Fruit fly (Drosophila melanogaster) whole organism, embryonic: Measurements from ENCODE around the gene Vm26Ab.

Experiments used
- Bdp1 ChIP-seq: fragments of 200-800 bp; sonication (Bioruptor generic); optimal IDR thresholded peaks from 3 replicates; lab custom pipeline; 2016; ENCODE audit warnings: missing biosample characterization, missing genetic modification characterization
- CG10321 ChIP-seq: fragments of 200-800 bp; sonication (Bioruptor generic); IDR thresholded peaks from 2 replicates; pipeline ENCODE4 v1.3.6; 2022; ENCODE audit warnings: missing biosample characterization, missing genetic modification characterization
- CG10366 ChIP-seq: fragments of 200-800 bp; sonication (Bioruptor generic); IDR thresholded peaks from 2 replicates; pipeline ENCODE4 v1.3.6; 2022; ENCODE audit warnings: missing biosample characterization, missing genetic modification characterization
- CG11085 ChIP-seq: fragments of 200-800 bp; sonication (Bioruptor generic); IDR thresholded peaks from 2 replicates; pipeline ENCODE4 v1.3.6; 2022; ENCODE audit warnings: missing biosample characterization, missing genetic modification characterization
- CG13624 ChIP-seq: fragments of 200-800 bp; sonication (Bioruptor generic); optimal IDR thresholded peaks from 2 replicates; lab custom pipeline; 2016; ENCODE audit warnings: missing biosample characterization, missing genetic modification characterization
- CG14050 ChIP-seq: fragments of 200-800 bp; sonication (Bioruptor generic); IDR thresholded peaks from 3 replicates; pipeline ENCODE4 v1.3.6; 2022; ENCODE audit warnings: missing biosample characterization, missing genetic modification characterization
- CG14441 ChIP-seq: fragments of 200-800 bp; sonication (Bioruptor generic); IDR thresholded peaks from 2 replicates; pipeline ENCODE4 v1.3.6; 2022; ENCODE audit warnings: missing biosample characterization, missing genetic modification characterization
- CG14965 ChIP-seq: fragments of 200-800 bp; sonication (Bioruptor generic); optimal IDR thresholded peaks from 2 replicates; lab custom pipeline; 2016; ENCODE audit warnings: missing biosample characterization, missing genetic modification characterization, borderline replicate concordance
- CG17359 ChIP-seq: fragments of 200-800 bp; sonication (Bioruptor generic); optimal IDR thresholded peaks from 3 replicates; lab custom pipeline; 2018; ENCODE audit warnings: missing biosample characterization, mild to moderate bottlenecking, missing genetic modification characterization, moderate library complexity
- CG17361 ChIP-seq: fragments of 200-800 bp; sonication (Bioruptor generic); IDR thresholded peaks from 3 replicates; pipeline ENCODE4 v1.3.6; 2022; ENCODE audit warnings: missing biosample characterization, missing genetic modification characterization
- CG17802 ChIP-seq: fragments of 200-800 bp; sonication (Bioruptor generic); optimal IDR thresholded peaks from 2 replicates; lab custom pipeline; 2018; ENCODE audit warnings: missing biosample characterization, mild to moderate bottlenecking, missing genetic modification characterization, moderate library complexity
- CG17829 ChIP-seq: fragments of 200-800 bp; optimal IDR thresholded peaks from 2 replicates; lab custom pipeline; 2019; ENCODE audit warnings: missing biosample characterization, mild to moderate bottlenecking, missing genetic modification characterization, moderate library complexity
- CG1832 ChIP-seq: fragments of 200-800 bp; sonication (Bioruptor generic); optimal IDR thresholded peaks from 2 replicates; lab custom pipeline; 2017; ENCODE audit warnings: missing biosample characterization, mild to moderate bottlenecking, missing genetic modification characterization, inconsistent platforms
- CG18619 ChIP-seq: fragments of 200-800 bp; sonication (Bioruptor generic); optimal IDR thresholded peaks from 3 replicates; lab custom pipeline; 2017; ENCODE audit warnings: missing biosample characterization, mild to moderate bottlenecking, missing genetic modification characterization
- CG2678 ChIP-seq: fragments of 200-800 bp; sonication (Bioruptor generic); optimal IDR thresholded peaks from 3 replicates; lab custom pipeline; 2019; ENCODE audit warnings: missing biosample characterization, mild to moderate bottlenecking, missing genetic modification characterization, moderate library complexity
- CG2712 ChIP-seq: fragments of 200-800 bp; optimal IDR thresholded peaks from 3 replicates; lab custom pipeline; 2019; ENCODE audit warnings: missing biosample characterization, mild to moderate bottlenecking, missing genetic modification characterization, moderate library complexity
- CG2875 ChIP-seq: fragments of 200-800 bp; sonication (Bioruptor generic); optimal IDR thresholded peaks from 2 replicates; lab custom pipeline; 2017; ENCODE audit warnings: missing biosample characterization, mild to moderate bottlenecking, missing genetic modification characterization, missing genetic modification reagents
- CG42726 ChIP-seq: fragments of 200-800 bp; sonication (Bioruptor generic); IDR thresholded peaks from 2 replicates; pipeline ENCODE4 v1.3.6; 2022; ENCODE audit warnings: missing biosample characterization, missing genetic modification characterization; ENCODE audit not compliant: partially characterized antibody
- CG4360 ChIP-seq: fragments of 200-800 bp; sonication (Bioruptor generic); IDR thresholded peaks from 2 replicates; pipeline ENCODE4 v1.3.6; 2022; ENCODE audit warnings: missing biosample characterization, missing genetic modification characterization
- CG5953 ChIP-seq: fragments of 200-800 bp; sonication (Bioruptor generic); IDR thresholded peaks from 2 replicates; pipeline ENCODE4 v1.3.6; 2022; ENCODE audit warnings: missing biosample characterization, missing genetic modification characterization
- CG6854 ChIP-seq: fragments of 200-800 bp; sonication (Bioruptor generic); optimal IDR thresholded peaks from 3 replicates; lab custom pipeline; 2017; ENCODE audit warnings: missing biosample characterization, mild to moderate bottlenecking, missing genetic modification characterization
- CoRest ChIP-seq: fragments of 200-800 bp; sonication (Bioruptor generic); optimal IDR thresholded peaks from 3 replicates; lab custom pipeline; 2018; ENCODE audit warnings: missing biosample characterization, mild to moderate bottlenecking, missing genetic modification characterization, moderate library complexity
- Hand ChIP-seq: fragments of 200-800 bp; sonication (Bioruptor generic); optimal IDR thresholded peaks from 2 replicates; lab custom pipeline; 2017; ENCODE audit warnings: mild to moderate bottlenecking, missing biosample characterization, missing genetic modification reagents, missing genetic modification characterization
- Hmx ChIP-seq: fragments of 200-800 bp; sonication (Bioruptor generic); optimal IDR thresholded peaks from 2 replicates; lab custom pipeline; 2016; ENCODE audit warnings: missing biosample characterization, missing genetic modification characterization
- Hr78 ChIP-seq, 2 experiments: fragments of 200-800 bp in 1 of 2; fragments of >200 bp in 1 of 2; sonication (Bioruptor generic) in 1 of 2; optimal IDR thresholded peaks; 2 replicates each; lab custom pipeline; 2017 to 2019; ENCODE audit warnings: missing biosample characterization in 2 of 2, missing genetic modification characterization in 2 of 2, mild to moderate bottlenecking in 1 of 2, moderate library complexity in 1 of 2
- Kr ChIP-seq: fragments of 200-800 bp; sonication (Bioruptor generic); optimal IDR thresholded peaks from 2 replicates; lab custom pipeline; 2017; ENCODE audit warnings: missing biosample characterization, mild to moderate bottlenecking, missing genetic modification characterization
- Sox102F ChIP-seq: fragments of 200-800 bp; sonication (Bioruptor generic); optimal IDR thresholded peaks from 2 replicates; lab custom pipeline; 2018; ENCODE audit warnings: missing biosample characterization, mild to moderate bottlenecking, missing genetic modification characterization, moderate library complexity
- Taf1 ChIP-seq: fragments of 200-800 bp; sonication (Bioruptor generic); IDR thresholded peaks from 2 replicates; pipeline ENCODE4 v1.3.6; 2022; ENCODE audit warnings: missing biosample characterization, missing genetic modification characterization
- Vsx1 ChIP-seq: fragments of 200-800 bp; sonication (Bioruptor generic); optimal IDR thresholded peaks from 2 replicates; lab custom pipeline; 2017; ENCODE audit warnings: missing biosample characterization, mild to moderate bottlenecking, missing genetic modification characterization, missing genetic modification reagents
- al ChIP-seq: fragments of 200-800 bp; sonication (Bioruptor generic); IDR thresholded peaks from 2 replicates; pipeline ENCODE4 v1.3.6; 2022; ENCODE audit warnings: missing biosample characterization, missing genetic modification characterization
- chinmo ChIP-seq: fragments of 200-800 bp; sonication (Bioruptor generic); IDR thresholded peaks from 4 replicates; pipeline ENCODE4 v1.3.6; 2022; ENCODE audit warnings: missing biosample characterization, missing genetic modification characterization; ENCODE audit not compliant: partially characterized antibody
- chm ChIP-seq: fragments of 200-800 bp; sonication (Bioruptor generic); IDR thresholded peaks from 2 replicates; pipeline ENCODE4 v1.3.6; 2022; ENCODE audit warnings: missing biosample characterization, missing genetic modification characterization
- chn ChIP-seq: fragments of 200-800 bp; sonication (Bioruptor generic); optimal IDR thresholded peaks from 2 replicates; lab custom pipeline; 2016; ENCODE audit warnings: missing biosample characterization, missing genetic modification characterization
- croc ChIP-seq: fragments of 200-800 bp; sonication (Bioruptor generic); conservative IDR thresholded peaks from 3 replicates; pipeline ENCODE4 v1.3.6; 2022; ENCODE audit warnings: missing biosample characterization, missing genetic modification characterization
- dimm ChIP-seq: fragments of 200-800 bp; sonication (Bioruptor generic); IDR thresholded peaks from 2 replicates; pipeline ENCODE4 v1.3.6; 2022; ENCODE audit warnings: missing biosample characterization, missing genetic modification characterization
- ems ChIP-seq: fragments of 200-800 bp; sonication (Bioruptor generic); optimal IDR thresholded peaks from 3 replicates; lab custom pipeline; 2016; ENCODE audit warnings: missing biosample characterization, missing genetic modification characterization
- fd64A ChIP-seq: fragments of 200-800 bp; sonication (Bioruptor generic); optimal IDR thresholded peaks from 3 replicates; lab custom pipeline; 2018; ENCODE audit warnings: missing biosample characterization, mild to moderate bottlenecking, missing genetic modification characterization
- gce ChIP-seq: fragments of 200-800 bp; sonication (Bioruptor generic); IDR thresholded peaks from 3 replicates; pipeline ENCODE4 v1.3.6; 2022; ENCODE audit warnings: missing biosample characterization, missing genetic modification characterization
- ham ChIP-seq: fragments of 200-800 bp; sonication (Bioruptor generic); IDR thresholded peaks from 2 replicates; pipeline ENCODE4 v1.3.6; 2022; ENCODE audit warnings: missing biosample characterization, missing genetic modification characterization
- hb ChIP-seq: fragments of 200-800 bp; sonication (Bioruptor generic); IDR thresholded peaks from 3 replicates; pipeline ENCODE4 v1.3.6; 2022; ENCODE audit warnings: missing biosample characterization, missing genetic modification characterization; ENCODE audit not compliant: partially characterized antibody
- inv ChIP-seq: fragments of 200-800 bp; sonication (Bioruptor generic); IDR thresholded peaks from 2 replicates; pipeline ENCODE4 v1.3.6; 2022; ENCODE audit warnings: missing biosample characterization, missing genetic modification characterization; ENCODE audit not compliant: partially characterized antibody
- lmd ChIP-seq: fragments of 200-800 bp; sonication (Bioruptor generic); IDR thresholded peaks from 2 replicates; pipeline ENCODE4 v1.3.6; 2022; ENCODE audit warnings: missing biosample characterization, missing genetic modification characterization
- org-1 ChIP-seq: fragments of 200-800 bp; sonication (Bioruptor generic); optimal IDR thresholded peaks from 2 replicates; lab custom pipeline; 2017; ENCODE audit warnings: missing biosample characterization, missing genetic modification characterization
- phol ChIP-seq: fragments of 200-800 bp; sonication (Bioruptor generic); optimal IDR thresholded peaks from 3 replicates; lab custom pipeline; 2018; ENCODE audit warnings: missing biosample characterization, mild to moderate bottlenecking, missing genetic modification characterization, moderate library complexity
- prd ChIP-seq, 3 experiments: fragments of >200 bp in 2 of 3; fragments of 200-800 bp in 1 of 3; sonication (Bioruptor generic) in 1 of 3; optimal IDR thresholded peaks in 2 of 3; IDR thresholded peaks in 1 of 3; 2 replicates in 2 of 3; 3 replicates in 1 of 3; pipeline versions ENCODE4 v1.3.6 to Lab custom; 2017 to 2022; ENCODE audit warnings: missing biosample characterization in 1 of 3, missing genetic modification characterization in 1 of 3
- toy ChIP-seq: fragments of 200-800 bp; sonication (Bioruptor generic); IDR thresholded peaks from 2 replicates; pipeline ENCODE4 v1.3.6; 2022; ENCODE audit warnings: missing biosample characterization, missing genetic modification characterization
- wek ChIP-seq: fragments of 200-800 bp; sonication (Bioruptor generic); optimal IDR thresholded peaks from 3 replicates; lab custom pipeline; 2018; ENCODE audit warnings: missing biosample characterization, mild to moderate bottlenecking, missing genetic modification characterization, moderate library complexity
- wor ChIP-seq: fragments of 200-800 bp; sonication (Bioruptor generic); IDR thresholded peaks from 2 replicates; pipeline ENCODE4 v1.3.6; 2022; ENCODE audit warnings: missing biosample characterization, missing genetic modification characterization
- zen2 ChIP-seq: fragments of 200-800 bp; sonication (Bioruptor generic); IDR thresholded peaks from 3 replicates; pipeline ENCODE4 v1.3.6; 2022; ENCODE audit warnings: missing biosample characterization, missing genetic modification characterization; ENCODE audit not compliant: partially characterized antibody

The Vm26Ab gene

DNA sequence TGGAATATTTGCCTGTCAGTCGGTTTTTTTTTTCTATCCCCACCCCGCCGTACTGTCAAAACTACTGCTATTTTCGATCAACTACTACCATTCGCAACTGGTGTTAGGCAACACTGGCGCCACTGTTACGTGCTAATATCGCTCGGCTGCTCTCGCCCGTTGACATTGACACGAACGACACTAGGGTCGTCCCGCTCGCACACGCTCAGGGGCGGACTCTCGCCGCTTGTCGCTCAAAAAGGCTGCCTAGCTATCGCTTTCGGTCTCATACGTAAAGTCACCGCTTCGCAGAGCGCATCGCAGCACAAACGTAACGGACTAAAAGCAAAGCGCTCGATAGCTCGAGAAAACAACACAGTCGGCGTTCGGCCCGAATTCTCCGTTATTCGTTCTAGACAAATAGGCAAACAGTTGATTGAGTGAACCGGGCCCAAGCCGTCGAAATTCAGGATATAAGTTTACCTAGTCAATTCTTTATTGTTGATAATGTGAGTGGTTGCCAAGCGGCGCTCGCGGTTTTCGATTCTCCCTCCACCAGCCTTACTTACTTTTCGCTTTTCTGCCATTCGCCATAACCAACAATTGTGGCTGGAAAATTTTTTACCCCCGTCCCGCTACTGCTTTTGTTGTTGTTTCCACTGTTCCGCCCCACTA is 25.7 kb downstream of the Vm26Ab start (continued):
- no peak for TF ChIP-seq CG14965
- TF ChIP-seq org-1: no peak
- peak; percentile 26 for TF ChIP-seq CG18619 (GFP tag; lab: Kevin White, UChicago)
- TF ChIP-seq CG2712 (tag; lab: Kevin White, UChicago): peak; percentile 42
- TF ChIP-seq wek (GFP tag; lab: Kevin White, UChicago): peak; percentile 24
- no peak for TF ChIP-seq CG10321
- no peak for TF ChIP-seq CG11085 (GFP tag; lab: Robert Waterston, UW)
- no peak for TF ChIP-seq CG14441 (GFP tag; lab: Robert Waterston, UW)
- no peak for TF ChIP-seq hb
- TF ChIP-seq CG2875 (GFP tag; lab: Kevin White, UChicago): no peak
- no peak for TF ChIP-seq Hmx
- no peak for TF ChIP-seq dimm (GFP tag; lab: Robert Waterston, UW)
- no peak for TF ChIP-seq Bdp1 (GFP tag; lab: Kevin White, UChicago)
- no peak for TF ChIP-seq prd (optimal IDR thresholded peaks at IDR 0.05; lab: Kevin White, UChicago)
- TF ChIP-seq prd (GFP tag; IDR thresholded peaks at IDR 0.05; lab: Robert Waterston, UW): no peak
- TF ChIP-seq gce (GFP tag; lab: Robert Waterston, UW): no peak
- TF ChIP-seq wor (GFP tag; lab: Robert Waterston, UW): no peak
- TF ChIP-seq Hand (GFP tag; lab: Kevin White, UChicago): peak; percentile 16
- no peak for TF ChIP-seq inv (GFP tag; lab: Robert Waterston, UW)
- no peak for TF ChIP-seq al (GFP tag; lab: Robert Waterston, UW)
- no peak for TF ChIP-seq CG17802
- peak; percentile 52 for TF ChIP-seq CG17829 (tag; lab: Kevin White, UChicago)
- TF ChIP-seq Sox102F (GFP tag; lab: Kevin White, UChicago): no peak
- no peak for TF ChIP-seq phol (tag; lab: Kevin White, UChicago)
- peak; percentile 2 for TF ChIP-seq CG6854 (GFP tag; lab: Kevin White, UChicago)
- TF ChIP-seq Vsx1 (GFP tag; lab: Kevin White, UChicago): no peak
- no peak for TF ChIP-seq toy (GFP tag; lab: Robert Waterston, UW)
- TF ChIP-seq Kr (GFP tag; lab: Kevin White, UChicago): no peak
- peak in 1 of 2 experiments; percentile 91 for TF ChIP-seq Hr78 (GFP tag; optimal IDR thresholded peaks at IDR 0.05; lab: Kevin White, UChicago)
- peak; percentile 96 for TF ChIP-seq CG1832 (GFP tag; lab: Kevin White, UChicago)
- TF ChIP-seq croc (GFP tag; lab: Robert Waterston, UW): no peak
- peak; percentile 4 for TF ChIP-seq fd64A (GFP tag; lab: Kevin White, UChicago)
- TF ChIP-seq ems (GFP tag; lab: Kevin White, UChicago): peak; percentile 44
- TF ChIP-seq Taf1 (GFP tag; lab: Robert Waterston, UW): no peak
- no peak for TF ChIP-seq CG10366 (GFP tag; lab: Robert Waterston, UW)
- peak; percentile 53 for TF ChIP-seq CG13624 (GFP tag; lab: Kevin White, UChicago)
- TF ChIP-seq CG4360 (GFP tag; lab: Robert Waterston, UW): no peak
- no peak for TF ChIP-seq CG5953 (GFP tag; lab: Robert Waterston, UW)
- no peak for TF ChIP-seq ham (GFP tag; lab: Robert Waterston, UW)
- TF ChIP-seq CG14050 (GFP tag; lab: Robert Waterston, UW): no peak
- peak; percentile 45 for TF ChIP-seq CoRest
- no peak for TF ChIP-seq lmd (GFP tag; lab: Robert Waterston, UW)
- no peak for TF ChIP-seq CG17361
- TF ChIP-seq chinmo (GFP tag; lab: Robert Waterston, UW): no peak
- TF ChIP-seq CG42726 (GFP tag; lab: Robert Waterston, UW): no peak
- TF ChIP-seq chn: peak; percentile 38
- TF ChIP-seq chm (GFP tag; lab: Robert Waterston, UW): no peak
- peak; percentile 20 for TF ChIP-seq CG2678 (tag; lab: Kevin White, UChicago)
- no peak for TF ChIP-seq zen2
- peak; percentile 9 for TF ChIP-seq CG17359 (tag; lab: Kevin White, UChicago)
